In genomic region chr3L:14956288-14957032, dm6 we compare ENCODE assay signal across 1 fruit fly cellular context.
TF ChIP-seq lines count a peak whose summit lies in the region.

No protein-coding gene starts in this region.

TF ChIP-seq in whole organism, embryonic, 481 proteins besides CTCF, POLR2A, EP300 and RAD21 (continued from another document and continues in another):
- TF ChIP-seq CG2199 (GFP tag; IDR thresholded peaks at IDR 0.05; lab: Robert Waterston, UW) (0 out of 3 replicates have a peak, but pooled peaks have one; percentile 51), odd (GFP tag; optimal IDR thresholded peaks at IDR 0.05; lab: Kevin White, UChicago) (peak; percentile 37), bbx (GFP tag; IDR thresholded peaks at IDR 0.05; lab: Robert Waterston, UW; ENCODE audit: partially characterized antibody) (no peak), danr (GFP tag; IDR thresholded peaks at IDR 0.05; lab: Robert Waterston, UW) (no peak), vvl (GFP tag; IDR thresholded peaks at IDR 0.05; lab: Robert Waterston, UW) (no peak), CG7357 (GFP tag; IDR thresholded peaks at IDR 0.05; lab: Robert Waterston, UW) (no peak), ftz-f1 (GFP tag; optimal IDR thresholded peaks at IDR 0.05; lab: Kevin White, UChicago) (no peak), Gug (GFP tag; IDR thresholded peaks at IDR 0.05; lab: Robert Waterston, UW) (no peak), CG7839 (tag; optimal IDR thresholded peaks at IDR 0.05; lab: Kevin White, UChicago) (no peak), hb (GFP tag; IDR thresholded peaks at IDR 0.05; lab: Robert Waterston, UW; ENCODE audit: partially characterized antibody) (no peak), crp (GFP tag; optimal IDR thresholded peaks at IDR 0.05; lab: Kevin White, UChicago) (no peak), CG3726 (GFP tag; IDR thresholded peaks at IDR 0.05; lab: Robert Waterston, UW) (no peak), Stat92E (GFP tag; optimal IDR thresholded peaks at IDR 0.05; lab: Kevin White, UChicago) (no peak), CG1832 (GFP tag; optimal IDR thresholded peaks at IDR 0.05; lab: Kevin White, UChicago) (no peak), CG17612 (GFP tag; IDR thresholded peaks at IDR 0.05; lab: Robert Waterston, UW) (no peak), Hr78 (GFP tag; optimal IDR thresholded peaks at IDR 0.05; lab: Kevin White, UChicago) (no peak), Dfd (GFP tag; optimal IDR thresholded peaks at IDR 0.05; lab: Kevin White, UChicago) (no peak), fd64A (GFP tag; optimal IDR thresholded peaks at IDR 0.05; lab: Kevin White, UChicago) (no peak), CG11723 (GFP tag; optimal IDR thresholded peaks at IDR 0.05; lab: Kevin White, UChicago) (peak; percentile 39), dpn (GFP tag; optimal IDR thresholded peaks at IDR 0.05; lab: Kevin White, UChicago) (peak in 1 of 2 experiments; percentile 20), CG2116 (GFP tag; optimal IDR thresholded peaks at IDR 0.05; lab: Kevin White, UChicago) (peak; percentile 51), B-H1 (GFP tag; IDR thresholded peaks at IDR 0.05; lab: Robert Waterston, UW) (no peak), CG31388 (GFP tag; optimal IDR thresholded peaks at IDR 0.05; lab: Kevin White, UChicago) (no peak), Dad (GFP tag; optimal IDR thresholded peaks at IDR 0.05; lab: Kevin White, UChicago) (no peak), bab2 (GFP tag; optimal IDR thresholded peaks at IDR 0.05; lab: Kevin White, UChicago) (no peak), Ets65A (GFP tag; lab: Kevin White, UChicago) (peak; percentile 48), lbe (GFP tag; optimal IDR thresholded peaks at IDR 0.05; lab: Kevin White, UChicago) (no peak), CG10543 (GFP tag; optimal IDR thresholded peaks at IDR 0.05; lab: Kevin White, UChicago) (no peak), Hr51 (GFP tag; optimal IDR thresholded peaks at IDR 0.05; lab: Kevin White, UChicago) (peak in 1 of 2 experiments; percentile 35), fd102C (GFP tag; optimal IDR thresholded peaks at IDR 0.05; lab: Kevin White, UChicago) (peak; percentile 100), CG11093 (GFP tag; IDR thresholded peaks at IDR 0.05; lab: Robert Waterston, UW) (no peak), CG3407 (GFP tag; optimal IDR thresholded peaks at IDR 0.05; lab: Kevin White, UChicago) (no peak), croc (GFP tag; conservative IDR thresholded peaks at IDR 0.05; lab: Robert Waterston, UW) (no peak), Doc2 (GFP tag; IDR thresholded peaks at IDR 0.05; lab: Robert Waterston, UW) (no peak), MBD-R2 (GFP tag; IDR thresholded peaks at IDR 0.05; lab: Robert Waterston, UW) (no peak), zfh1 (GFP tag; IDR thresholded peaks at IDR 0.05; lab: Robert Waterston, UW) (no peak; the same call in 2 of the 3 replicates), CG7271 (tag; optimal IDR thresholded peaks at IDR 0.05; lab: Kevin White, UChicago) (peak; percentile 92), pzg (GFP tag; optimal IDR thresholded peaks at IDR 0.05; lab: Kevin White, UChicago) (no peak), CrebB (tag; optimal IDR thresholded peaks at IDR 0.05; lab: Kevin White, UChicago) (peak; percentile 16), CG4707 (GFP tag; optimal IDR thresholded peaks at IDR 0.05; lab: Kevin White, UChicago) (no peak), E2f1 (GFP tag; IDR thresholded peaks at IDR 0.05; lab: Robert Waterston, UW) (no peak), aop (GFP tag; IDR thresholded peaks at IDR 0.05; lab: Robert Waterston, UW) (no peak), seq (GFP tag; IDR thresholded peaks at IDR 0.05; lab: Robert Waterston, UW) (no peak), dimm (GFP tag; IDR thresholded peaks at IDR 0.05; lab: Robert Waterston, UW) (no peak), tna (GFP tag; IDR thresholded peaks at IDR 0.05; lab: Robert Waterston, UW; ENCODE audit: partially characterized antibody) (no peak), Elba2 (GFP tag; optimal IDR thresholded peaks at IDR 0.05; lab: Kevin White, UChicago) (peak; percentile 8), CG6654 (GFP tag; optimal IDR thresholded peaks at IDR 0.05; lab: Kevin White, UChicago) (no peak), CG1024 (GFP tag; IDR thresholded peaks at IDR 0.05; lab: Robert Waterston, UW) (no peak), disco-r (GFP tag; optimal IDR thresholded peaks at IDR 0.05; lab: Kevin White, UChicago) (no peak), inv (GFP tag; IDR thresholded peaks at IDR 0.05; lab: Robert Waterston, UW; ENCODE audit: partially characterized antibody) (no peak), Oaz (GFP tag; IDR thresholded peaks at IDR 0.05; lab: Robert Waterston, UW) (no peak), CG6254 (GFP tag; optimal IDR thresholded peaks at IDR 0.05; lab: Kevin White, UChicago) (peak; percentile 50), kni (GFP tag; optimal IDR thresholded peaks at IDR 0.05; lab: Kevin White, UChicago) (peak; percentile 52), yki (optimal IDR thresholded peaks at IDR 0.05; lab: Kevin White, UChicago) (no peak), Sox102F (GFP tag; optimal IDR thresholded peaks at IDR 0.05; lab: Kevin White, UChicago) (no peak), CG1529 (GFP tag; optimal IDR thresholded peaks at IDR 0.05; lab: Kevin White, UChicago) (no peak), Fer1 (GFP tag; optimal IDR thresholded peaks at IDR 0.05; lab: Kevin White, UChicago) (no peak), ase (GFP tag; IDR thresholded peaks at IDR 0.05; lab: Robert Waterston, UW) (no peak), CG17361 (GFP tag; IDR thresholded peaks at IDR 0.05; lab: Robert Waterston, UW) (peak; percentile 42; the same call in 2 of the 3 replicates), CG16815 (GFP tag; optimal IDR thresholded peaks at IDR 0.05; lab: Kevin White, UChicago) (peak; percentile 2), CG14667 (GFP tag; IDR thresholded peaks at IDR 0.05; lab: Robert Waterston, UW) (no peak), wek (GFP tag; optimal IDR thresholded peaks at IDR 0.05; lab: Kevin White, UChicago) (peak; percentile 32), CG2678 (tag; optimal IDR thresholded peaks at IDR 0.05; lab: Kevin White, UChicago) (no peak), pita (GFP tag; optimal IDR thresholded peaks at IDR 0.05; lab: Kevin White, UChicago) (no peak), gce (GFP tag; IDR thresholded peaks at IDR 0.05; lab: Robert Waterston, UW) (no peak), Sox100B (GFP tag; optimal IDR thresholded peaks at IDR 0.05; lab: Kevin White, UChicago) (no peak), CG7556 (GFP tag; optimal IDR thresholded peaks at IDR 0.05; lab: Kevin White, UChicago) (peak; percentile 38), CG17912 (GFP tag; optimal IDR thresholded peaks at IDR 0.05; lab: Kevin White, UChicago) (no peak), Side (GFP tag; optimal IDR thresholded peaks at IDR 0.05; lab: Kevin White, UChicago) (peak; percentile 59), Hsf (GFP tag; optimal IDR thresholded peaks at IDR 0.05; lab: Kevin White, UChicago) (no peak), crc (GFP tag; optimal IDR thresholded peaks at IDR 0.05; lab: Kevin White, UChicago) (no peak), unpg (GFP tag; optimal IDR thresholded peaks at IDR 0.05; lab: Kevin White, UChicago) (peak; percentile 24), CG10321 (GFP tag; IDR thresholded peaks at IDR 0.05; lab: Robert Waterston, UW) (no peak), CG7786 (GFP tag; optimal IDR thresholded peaks at IDR 0.05; lab: Kevin White, UChicago) (no peak), CG15073 (GFP tag; optimal IDR thresholded peaks at IDR 0.05; lab: Kevin White, UChicago) (no peak), CG12299 (tag; optimal IDR thresholded peaks at IDR 0.05; lab: Kevin White, UChicago) (no peak), lmd (GFP tag; IDR thresholded peaks at IDR 0.05; lab: Robert Waterston, UW) (no peak), HLH3B (GFP tag; IDR thresholded peaks at IDR 0.05; lab: Robert Waterston, UW) (no peak), Ssrp (tag; optimal IDR thresholded peaks at IDR 0.05; lab: Kevin White, UChicago) (no peak), CG10979 (tag; optimal IDR thresholded peaks at IDR 0.05; lab: Kevin White, UChicago) (peak; percentile 40), CG8089 (GFP tag; optimal IDR thresholded peaks at IDR 0.05; lab: Kevin White, UChicago) (no peak), tx (GFP tag; optimal IDR thresholded peaks at IDR 0.05; lab: Kevin White, UChicago) (no peak), CG7928 (GFP tag; optimal IDR thresholded peaks at IDR 0.05; lab: Kevin White, UChicago) (no peak), grau (tag; optimal IDR thresholded peaks at IDR 0.05; lab: Kevin White, UChicago) (no peak), prd (optimal IDR thresholded peaks at IDR 0.05; lab: Kevin White, UChicago) (no peak), prd (GFP tag; IDR thresholded peaks at IDR 0.05; lab: Robert Waterston, UW) (peak; percentile 55; the same call in 2 of the 3 replicates), Aef1 (GFP tag; IDR thresholded peaks at IDR 0.05; lab: Robert Waterston, UW) (no peak), zen2 (GFP tag; IDR thresholded peaks at IDR 0.05; lab: Robert Waterston, UW; ENCODE audit: partially characterized antibody) (no peak), amos (GFP tag; IDR thresholded peaks at IDR 0.05; lab: Robert Waterston, UW; ENCODE audit: partially characterized antibody) (no peak), Atf-2 (GFP tag; optimal IDR thresholded peaks at IDR 0.05; lab: Kevin White, UChicago) (peak; percentile 21), CG1792 (GFP tag; optimal IDR thresholded peaks at IDR 0.05; lab: Kevin White, UChicago) (peak; percentile 2), fu2 (GFP tag; optimal IDR thresholded peaks at IDR 0.05; lab: Kevin White, UChicago) (no peak), Lhr (GFP tag; optimal IDR thresholded peaks at IDR 0.05; lab: Kevin White, UChicago) (peak; percentile 39), stc (GFP tag; IDR thresholded peaks at IDR 0.05; lab: Robert Waterston, UW) (no peak), CG32772 (GFP tag; IDR thresholded peaks at IDR 0.05; lab: Robert Waterston, UW) (no peak), Hmx (GFP tag; optimal IDR thresholded peaks at IDR 0.05; lab: Kevin White, UChicago) (no peak), CG13894 (tag; optimal IDR thresholded peaks at IDR 0.05; lab: Kevin White, UChicago) (no peak), pb (GFP tag; optimal IDR thresholded peaks at IDR 0.05; lab: Kevin White, UChicago) (no peak), vfl (GFP tag; optimal IDR thresholded peaks at IDR 0.05; lab: Kevin White, UChicago) (no peak), run (tag; optimal IDR thresholded peaks at IDR 0.05; lab: Kevin White, UChicago) (no peak), CG8478 (optimal IDR thresholded peaks at IDR 0.05; lab: Kevin White, UChicago) (no peak), pfk (GFP tag; optimal IDR thresholded peaks at IDR 0.05; lab: Kevin White, UChicago) (peak; percentile 9), Ptx1 (GFP tag; IDR thresholded peaks at IDR 0.05; lab: Robert Waterston, UW) (no peak), dati (GFP tag; IDR thresholded peaks at IDR 0.05; lab: Robert Waterston, UW) (no peak), sna (GFP tag; IDR thresholded peaks at IDR 0.05; lab: Robert Waterston, UW; ENCODE audit: partially characterized antibody) (no peak), CG30403 (GFP tag; optimal IDR thresholded peaks at IDR 0.05; lab: Kevin White, UChicago) (no peak), CG31224 (GFP tag; IDR thresholded peaks at IDR 0.05; lab: Robert Waterston, UW) (no peak), TFAM (GFP tag; optimal IDR thresholded peaks at IDR 0.05; lab: Kevin White, UChicago) (peak; percentile 21), nerfin-2 (GFP tag; IDR thresholded peaks at IDR 0.05; lab: Robert Waterston, UW; ENCODE audit: partially characterized antibody) (no peak), mam (GFP tag; optimal IDR thresholded peaks at IDR 0.05; lab: Kevin White, UChicago) (no peak), CG13424 (tag; optimal IDR thresholded peaks at IDR 0.05; lab: Kevin White, UChicago) (no peak), CG10565 (GFP tag; optimal IDR thresholded peaks at IDR 0.05; lab: Kevin White, UChicago) (no peak), Drgx (GFP tag; IDR thresholded peaks at IDR 0.05; lab: Robert Waterston, UW) (no peak), CG33213 (GFP tag; optimal IDR thresholded peaks at IDR 0.05; lab: Kevin White, UChicago) (peak; percentile 16), CG17829 (tag; optimal IDR thresholded peaks at IDR 0.05; lab: Kevin White, UChicago) (peak; percentile 42), Sin3A (optimal IDR thresholded peaks at IDR 0.05; lab: Kevin White, UChicago) (no peak), nerfin-1 (tag; optimal IDR thresholded peaks at IDR 0.05; lab: Kevin White, UChicago) (no peak), CG18011 (GFP tag; optimal IDR thresholded peaks at IDR 0.05; lab: Kevin White, UChicago) (no peak), ci (GFP tag; IDR thresholded peaks at IDR 0.05; lab: Robert Waterston, UW) (no peak), ERR (GFP tag; optimal IDR thresholded peaks at IDR 0.05; lab: Kevin White, UChicago) (no peak), HHEX (GFP tag; optimal IDR thresholded peaks at IDR 0.05; lab: Kevin White, UChicago) (no peak), CG4404 (GFP tag; IDR thresholded peaks at IDR 0.05; lab: Robert Waterston, UW) (no peak), sob (GFP tag; IDR thresholded peaks at IDR 0.05; lab: Robert Waterston, UW) (no peak), gsb (GFP tag; IDR thresholded peaks at IDR 0.05; lab: Robert Waterston, UW) (no peak), az2 (GFP tag; optimal IDR thresholded peaks at IDR 0.05; lab: Kevin White, UChicago) (no peak), CG18599 (GFP tag; optimal IDR thresholded peaks at IDR 0.05; lab: Kevin White, UChicago) (no peak), CG30020 (tag; optimal IDR thresholded peaks at IDR 0.05; lab: Kevin White, UChicago) (no peak), CG2202 (tag; optimal IDR thresholded peaks at IDR 0.05; lab: Kevin White, UChicago) (peak; percentile 80), stwl (tag; optimal IDR thresholded peaks at IDR 0.05; lab: Kevin White, UChicago) (peak; percentile 55), fru (optimal IDR thresholded peaks at IDR 0.05; lab: Kevin White, UChicago) (no peak), CG31441 (GFP tag; IDR thresholded peaks at IDR 0.05; lab: Robert Waterston, UW) (peak; percentile 52), Med (GFP tag; lab: Kevin White, UChicago) (no peak), jigr1 (GFP tag; IDR thresholded peaks at IDR 0.05; lab: Robert Waterston, UW) (no peak), CG6272 (GFP tag; IDR thresholded peaks at IDR 0.05; lab: Robert Waterston, UW) (no peak), CG14710 (tag; optimal IDR thresholded peaks at IDR 0.05; lab: Kevin White, UChicago) (peak; percentile 72), CG32767 (GFP tag; IDR thresholded peaks at IDR 0.05; lab: Robert Waterston, UW) (no peak), CG6854 (GFP tag; optimal IDR thresholded peaks at IDR 0.05; lab: Kevin White, UChicago) (no peak), CG1602 (GFP tag; optimal IDR thresholded peaks at IDR 0.05; lab: Kevin White, UChicago) (peak; percentile 39), vnd (GFP tag; IDR thresholded peaks at IDR 0.05; lab: Robert Waterston, UW; ENCODE audit: partially characterized antibody) (no peak), ewg (GFP tag; optimal IDR thresholded peaks at IDR 0.05; lab: Kevin White, UChicago) (no peak)
